Fruit fly (Drosophila melanogaster) whole organism: ENCODE measurements around the gene emc.

ENCODE experiments used
- CG8478 ChIP-seq: fragments of >200 bp; optimal IDR thresholded peaks from 2 replicates; lab custom pipeline; 2018; ENCODE audit warnings: inconsistent platforms
- pan ChIP-seq: fragments of >200 bp; optimal IDR thresholded peaks from 2 replicates; lab custom pipeline; 2017
- psq ChIP-seq: fragments of >200 bp; optimal IDR thresholded peaks from 2 replicates; lab custom pipeline; 2017
- usp ChIP-seq: fragments of >200 bp; optimal IDR thresholded peaks from 2 replicates; lab custom pipeline; 2017; ENCODE audit warnings: missing biosample characterization, missing genetic modification characterization, mixed read lengths

DNA sequence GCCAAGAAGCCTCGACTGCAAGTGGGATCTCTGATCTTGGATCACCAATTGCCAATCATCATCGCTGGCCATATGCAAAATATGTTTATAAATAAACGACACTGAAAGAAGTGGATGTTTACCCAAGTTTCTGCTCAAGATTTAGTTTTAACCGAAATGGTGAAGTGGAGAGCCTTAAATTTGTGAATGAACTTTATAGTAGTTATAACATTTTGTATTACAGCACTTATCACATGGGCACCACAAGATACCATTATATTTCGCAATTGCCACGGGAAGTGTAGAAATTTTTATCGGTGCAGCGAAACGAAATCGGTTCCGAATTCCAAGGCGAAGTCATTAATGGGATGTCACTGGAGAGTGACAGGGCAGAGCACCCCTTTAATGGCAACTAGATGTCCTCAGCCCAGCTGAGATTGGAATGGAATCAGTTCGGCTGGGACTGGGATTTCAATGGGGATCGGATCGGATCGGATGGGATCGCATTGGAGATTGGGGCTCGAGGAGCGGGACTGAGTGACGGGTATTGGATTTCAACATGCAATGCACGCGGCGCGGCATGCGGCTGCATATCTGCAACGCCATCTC is 2.8 kb upstream of the emc start:
- no peak for TF ChIP-seq psq (lab: Kevin White, UChicago)
- TF ChIP-seq CG8478 (lab: Kevin White, UChicago), result no peak
- TF ChIP-seq pan, result no peak
- no peak for TF ChIP-seq usp (GFP tag; lab: Kevin White, UChicago)
